Worm (Caenorhabditis elegans) whole organism, mixed stage, embryonic: ENCODE results near the gene F13H10.1.
A peak's percentile ranks its signal among the peaks of the same experiment; 100 is the strongest.

Experiments
- M03D4.4 ChIP-seq: sonication (generic microtip); optimal IDR thresholded peaks from 2 replicates; lab custom pipeline; 2017; ENCODE audit warnings: mild to moderate bottlenecking, missing genetic modification characterization, missing compliant biosample characterization
- bed-3 ChIP-seq: fragments of 200-800 bp; sonication (Bioruptor generic); optimal IDR thresholded peaks from 3 replicates; lab custom pipeline; 2018; ENCODE audit warnings: mild to moderate bottlenecking, missing genetic modification characterization, moderate library complexity, missing compliant biosample characterization
- blmp-1 ChIP-seq: fragments of 150-350 bp; optimal IDR thresholded peaks from 2 replicates; lab custom pipeline; 2014; ENCODE audit warnings: missing biosample characterization, missing genetic modification characterization
- ceh-39 ChIP-seq: fragments of 150-350 bp; optimal IDR thresholded peaks from 2 replicates; lab custom pipeline; 2014; ENCODE audit warnings: missing biosample characterization, missing genetic modification characterization
- ceh-43 ChIP-seq: fragments of 200-800 bp; sonication (Bioruptor generic); optimal IDR thresholded peaks from 2 replicates; lab custom pipeline; 2018; ENCODE audit warnings: mild to moderate bottlenecking, missing genetic modification characterization, moderate library complexity, missing compliant biosample characterization
- ces-1 ChIP-seq: fragments of 150-350 bp; optimal IDR thresholded peaks from 2 replicates; lab custom pipeline; 2014; ENCODE audit warnings: missing biosample characterization, missing genetic modification reagents, missing genetic modification characterization
- cnd-1 ChIP-seq: fragments of 200-800 bp; sonication (Bioruptor generic); optimal IDR thresholded peaks from 2 replicates; lab custom pipeline; 2018; ENCODE audit warnings: mild to moderate bottlenecking, missing genetic modification characterization, missing compliant biosample characterization
- drap-1 ChIP-seq: fragments of 200-800 bp; sonication (Bioruptor generic); optimal IDR thresholded peaks from 3 replicates; lab custom pipeline; 2018; ENCODE audit warnings: mild to moderate bottlenecking, missing genetic modification characterization, missing compliant biosample characterization
- elt-1 ChIP-seq: sonication (generic microtip); optimal IDR thresholded peaks from 2 replicates; lab custom pipeline; 2017; ENCODE audit warnings: missing genetic modification characterization, mild to moderate bottlenecking, missing compliant biosample characterization, antibody characterized with exemption, moderate library complexity, borderline replicate concordance; ENCODE audit not compliant: insufficient read depth
- elt-3 ChIP-seq: fragments of 150-350 bp; optimal IDR thresholded peaks from 2 replicates; lab custom pipeline; 2014; ENCODE audit warnings: missing biosample characterization, missing genetic modification characterization
- ham-2 ChIP-seq: fragments of 200-800 bp; sonication (Bioruptor generic); optimal IDR thresholded peaks from 2 replicates; lab custom pipeline; 2018; ENCODE audit warnings: mild to moderate bottlenecking, missing genetic modification characterization, missing compliant biosample characterization
- hlh-1 ChIP-seq: fragments of 150-350 bp; optimal IDR thresholded peaks from 2 replicates; lab custom pipeline; 2014; ENCODE audit warnings: missing biosample characterization, missing genetic modification reagents, missing genetic modification characterization
- lin-13 ChIP-seq: fragments of 150-350 bp; optimal IDR thresholded peaks from 2 replicates; lab custom pipeline; 2014; ENCODE audit warnings: missing biosample characterization, missing genetic modification characterization
- lin-32 ChIP-seq: fragments of 200-800 bp; sonication (Bioruptor generic); optimal IDR thresholded peaks from 2 replicates; lab custom pipeline; 2018; ENCODE audit warnings: mild to moderate bottlenecking, missing genetic modification characterization, missing compliant biosample characterization
- lsy-2 ChIP-seq: fragments of 150-350 bp; optimal IDR thresholded peaks from 2 replicates; lab custom pipeline; 2014; ENCODE audit warnings: missing biosample characterization, missing genetic modification characterization
- mab-5 ChIP-seq: fragments of 150-350 bp; optimal IDR thresholded peaks from 2 replicates; lab custom pipeline; 2014; ENCODE audit warnings: missing biosample characterization, missing genetic modification characterization
- mep-1 ChIP-seq: fragments of 150-350 bp; optimal IDR thresholded peaks from 2 replicates; lab custom pipeline; 2017; ENCODE audit warnings: missing biosample characterization, missing genetic modification reagents, missing genetic modification characterization, inconsistent platforms
- mls-2 ChIP-seq: sonication (generic microtip); optimal IDR thresholded peaks from 2 replicates; lab custom pipeline; 2016; ENCODE audit warnings: mild to moderate bottlenecking, missing genetic modification characterization, moderate library complexity, missing compliant biosample characterization
- nhr-12 ChIP-seq: fragments of 150-350 bp; optimal IDR thresholded peaks from 2 replicates; lab custom pipeline; 2014; ENCODE audit warnings: missing biosample characterization, missing genetic modification characterization
- nhr-2 ChIP-seq: fragments of 150-350 bp; optimal IDR thresholded peaks from 2 replicates; lab custom pipeline; 2014; ENCODE audit warnings: missing biosample characterization, missing genetic modification characterization
- nhr-237 ChIP-seq: fragments of 150-350 bp; optimal IDR thresholded peaks from 2 replicates; lab custom pipeline; 2014; ENCODE audit warnings: missing biosample characterization, missing genetic modification characterization
- nhr-76 ChIP-seq: sonication (generic microtip); optimal IDR thresholded peaks from 2 replicates; lab custom pipeline; 2017; ENCODE audit warnings: missing biosample characterization, missing genetic modification characterization
- pha-4 ChIP-seq: fragments of 150-350 bp; optimal IDR thresholded peaks from 2 replicates; lab custom pipeline; 2018; ENCODE audit warnings: missing biosample characterization, missing genetic modification reagents, missing genetic modification characterization
- sem-2 ChIP-seq: fragments of 200-800 bp; sonication (Bioruptor generic); optimal IDR thresholded peaks from 2 replicates; lab custom pipeline; 2018; ENCODE audit warnings: mild to moderate bottlenecking, missing genetic modification characterization, missing compliant biosample characterization
- sptf-1 ChIP-seq: sonication (generic microtip); optimal IDR thresholded peaks from 2 replicates; lab custom pipeline; 2017; ENCODE audit warnings: mild to moderate bottlenecking, missing genetic modification characterization, moderate library complexity, missing compliant biosample characterization
- tbx-8 ChIP-seq: fragments of 200-800 bp; sonication (Bioruptor generic); optimal IDR thresholded peaks from 2 replicates; lab custom pipeline; 2018; ENCODE audit warnings: mild to moderate bottlenecking, missing genetic modification characterization, moderate library complexity, missing compliant biosample characterization
- unc-120 ChIP-seq: sonication (generic microtip); optimal IDR thresholded peaks from 2 replicates; lab custom pipeline; 2017; ENCODE audit warnings: missing genetic modification characterization, missing compliant biosample characterization; ENCODE audit not compliant: poor library complexity, severe bottlenecking
- unc-39 ChIP-seq: fragments of 150-350 bp; optimal IDR thresholded peaks from 2 replicates; lab custom pipeline; 2014; ENCODE audit warnings: missing biosample characterization, missing genetic modification characterization
- unc-62 ChIP-seq: fragments of 150-350 bp; optimal IDR thresholded peaks from 2 replicates; lab custom pipeline; 2014; ENCODE audit warnings: missing biosample characterization, missing genetic modification reagents, missing genetic modification characterization
- zip-8 ChIP-seq: fragments of 150-350 bp; optimal IDR thresholded peaks from 2 replicates; lab custom pipeline; 2014; ENCODE audit warnings: missing biosample characterization, missing genetic modification characterization
- ztf-11 ChIP-seq: fragments of 150-350 bp; optimal IDR thresholded peaks from 2 replicates; lab custom pipeline; 2014; ENCODE audit warnings: missing biosample characterization, missing genetic modification characterization

The F13H10.1 gene

DNA sequence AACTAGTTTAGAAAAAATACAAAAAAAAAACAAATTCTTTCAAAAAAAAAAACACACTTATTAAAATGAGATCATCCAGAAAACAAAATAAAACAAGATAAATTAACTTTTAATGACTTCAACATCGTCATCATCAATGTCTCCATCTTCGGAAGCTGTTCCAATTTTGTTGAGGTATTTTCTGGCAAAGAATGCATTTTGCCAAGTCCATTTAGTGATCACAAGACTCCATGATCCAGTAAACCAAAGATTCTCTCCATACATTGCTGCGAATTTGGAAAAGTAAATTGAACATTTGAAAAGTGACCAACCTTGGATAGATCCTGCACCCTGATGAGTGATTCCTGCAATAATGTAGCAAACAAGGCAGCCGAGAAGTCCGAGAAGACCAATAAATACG, 25.7 kb downstream of the F13H10.1 start:
- no peak for TF ChIP-seq sem-2 (GFP tag; lab: Kevin White, UChicago)
- no peak for TF ChIP-seq lin-13 (tag; lab: Kevin White, UChicago)
- TF ChIP-seq M03D4.4 = no peak
- TF ChIP-seq nhr-12 = no peak
- no peak for TF ChIP-seq blmp-1 (tag; lab: Kevin White, UChicago)
- no peak for TF ChIP-seq sptf-1 (tag; lab: Kevin White, UChicago)
- no peak for TF ChIP-seq bed-3 (GFP tag; lab: Kevin White, UChicago)
- TF ChIP-seq drap-1 = no peak

ce11 chrIV:11030893-11031292, 26.5 kb downstream of the F13H10.1 start, which contains the start of gene hrg-4:
TSS of gene hrg-4 (minus strand) at chrIV:11030993.
- no peak for TF ChIP-seq cnd-1 (tag; lab: Kevin White, UChicago)
- TF ChIP-seq lin-32 (GFP tag; lab: Kevin White, UChicago) = no peak

- no peak for TF ChIP-seq ztf-11 (tag; lab: Kevin White, UChicago)
- TF ChIP-seq ceh-39 (tag; lab: Kevin White, UChicago) = no peak
- TF ChIP-seq zip-8 (tag; lab: Kevin White, UChicago) = no peak
- TF ChIP-seq ceh-43 (GFP tag; lab: Kevin White, UChicago) = no peak
- no peak for TF ChIP-seq nhr-2 (tag; lab: Kevin White, UChicago)
- TF ChIP-seq sem-2 (GFP tag; lab: Kevin White, UChicago) = no peak
- TF ChIP-seq sptf-1 (tag; lab: Kevin White, UChicago) = no peak
- no peak for TF ChIP-seq nhr-12
- no peak for TF ChIP-seq tbx-8
- no peak for TF ChIP-seq drap-1
- TF ChIP-seq hlh-1 (tag; lab: Kevin White, UChicago) = no peak
Measured at ce11 chrIV:11031640-11032039, 27.3 kb downstream of the F13H10.1 start.

DNA sequence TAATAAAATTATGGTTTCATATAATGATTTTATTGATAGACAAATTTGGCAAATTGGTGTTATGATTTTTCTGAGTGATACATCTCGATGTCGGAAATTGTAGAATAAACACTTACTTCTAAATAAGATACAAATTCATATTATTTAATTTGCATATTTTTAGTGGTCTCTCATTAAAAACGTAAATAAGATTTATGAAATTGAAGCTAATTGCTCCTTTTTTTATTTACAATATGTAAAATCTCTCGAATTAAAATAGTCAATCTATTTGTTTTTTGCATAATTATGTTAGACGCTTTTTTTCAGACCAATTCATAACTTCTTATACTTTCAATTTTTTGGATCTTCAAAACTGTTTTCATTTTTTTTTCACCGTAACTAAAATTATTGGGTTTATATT, 27.9 kb downstream of the F13H10.1 start, which contains the start of gene hrg-6:
TSS of gene hrg-6 (plus strand) at position 301 of the 400 bp plus-strand sequence.
- TF ChIP-seq ceh-43 (GFP tag; lab: Kevin White, UChicago) (no peak), mab-5 (no peak), pha-4 (no peak), nhr-12 (no peak), ceh-39 (tag; lab: Kevin White, UChicago) (no peak)

ce11 chrIV:11036222-11036621, 31.8 kb downstream of the F13H10.1 start, which contains the start of gene fkb-1:
TSS of gene fkb-1 (plus strand) at chrIV:11036582.
- TF ChIP-seq mls-2 (tag; lab: Kevin White, UChicago) (no peak), mep-1 (tag; lab: Kevin White, UChicago) (peak; percentile 5), ztf-11 (tag; lab: Kevin White, UChicago) (no peak), hlh-1 (tag; lab: Kevin White, UChicago) (peak; percentile 3), pha-4 (no peak), lin-13 (tag; lab: Kevin White, UChicago) (peak; percentile 80)

DNA sequence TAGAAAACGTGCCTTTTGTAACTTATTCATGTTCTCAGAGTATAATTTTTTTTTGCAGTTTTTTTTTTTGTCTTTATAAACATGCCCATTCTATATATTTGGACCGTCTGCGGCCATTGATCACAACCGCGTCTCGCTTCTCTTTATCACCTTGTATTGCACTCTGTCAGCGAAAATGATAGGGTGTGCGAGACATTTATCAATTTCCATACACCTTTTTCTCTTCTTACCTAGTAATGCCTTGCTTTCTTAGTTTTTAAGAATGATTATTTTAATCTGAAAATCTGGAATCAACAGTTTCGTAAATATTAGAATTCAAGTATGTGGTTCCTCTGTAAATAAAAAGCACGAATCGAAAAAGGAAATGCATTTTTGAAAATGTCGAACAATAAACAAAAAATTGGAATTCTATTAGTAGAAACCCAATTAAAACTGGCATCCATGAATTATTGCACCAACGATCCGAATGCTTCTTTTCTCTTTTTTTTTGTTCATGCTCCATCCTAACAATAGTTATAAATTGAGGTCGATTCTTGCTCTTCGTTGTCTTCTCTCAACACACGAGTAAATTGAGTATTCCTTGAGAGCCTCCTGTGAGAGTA, 32.8 kb downstream of the F13H10.1 start:
- TF ChIP-seq ces-1 (GFP tag; lab: Kevin White, UChicago) (peak; percentile 40), ham-2 (no peak)

- TF ChIP-seq mls-2 (tag; lab: Kevin White, UChicago) = no peak
- no peak for TF ChIP-seq mep-1 (tag; lab: Kevin White, UChicago)
- no peak for TF ChIP-seq elt-1
- TF ChIP-seq nhr-76 (tag; lab: Kevin White, UChicago) = no peak
- TF ChIP-seq unc-120 (tag; lab: Kevin White, UChicago) = no peak
- no peak for TF ChIP-seq hlh-1 (tag; lab: Kevin White, UChicago)
- TF ChIP-seq tbx-8 = no peak
- no peak for TF ChIP-seq sptf-1 (tag; lab: Kevin White, UChicago)
- no peak for TF ChIP-seq nhr-2 (tag; lab: Kevin White, UChicago)
- no peak for TF ChIP-seq unc-39 (tag; lab: Kevin White, UChicago)
- no peak for TF ChIP-seq bed-3 (GFP tag; lab: Kevin White, UChicago)
- no peak for TF ChIP-seq lsy-2 (tag; lab: Kevin White, UChicago)
- TF ChIP-seq elt-3 (tag; lab: Kevin White, UChicago) = no peak
- no peak for TF ChIP-seq pha-4
- no peak for TF ChIP-seq unc-62
- no peak for TF ChIP-seq nhr-237 (tag; lab: Kevin White, UChicago)
- no peak for TF ChIP-seq ham-2
- no peak for TF ChIP-seq nhr-12
- no peak for TF ChIP-seq cnd-1 (tag; lab: Kevin White, UChicago)
- TF ChIP-seq zip-8 (tag; lab: Kevin White, UChicago) = no peak
Measured at ce11 chrIV:11038218-11038617, 33.8 kb downstream of the F13H10.1 start.
